Worm (Caenorhabditis elegans): ENCODE data around the gene T28A11.19.

The T28A11.19 gene

ce11 chrV:3269407-3269806 lies at the start of gene T28A11.19:
T28A11.19 (minus strand) TSS chrV:3269514.
- no peak for TF ChIP-seq Y79H2A.3 (GFP tag; conservative IDR thresholded peaks at IDR 0.05)

- TF ChIP-seq nhr-90 (tag; optimal IDR thresholded peaks at IDR 0.05) (no peak), F55B11.4 (tag; optimal IDR thresholded peaks at IDR 0.05; ENCODE audit: borderline replicate concordance, insufficient read depth) (no peak), pbrm-1 (GFP tag; IDR thresholded peaks at IDR 0.05) (no peak), cebp-1 (GFP tag; IDR thresholded peaks at IDR 0.05) (no peak), cebp-1 (tag; optimal IDR thresholded peaks at IDR 0.05) (no peak)
These were observed 49.7 kb upstream of the T28A11.19 start, which contains the start of gene F35F10.13 for ce11 chrV:3318975-3319374. F35F10.13 (minus strand) TSS chrV:3319075.

ce11 chrV:3316108-3316507 lies 46.8 kb upstream of the T28A11.19 start, which contains the start of gene F35F10.1:
F35F10.1 (plus strand) TSS chrV:3316307.
- TF ChIP-seq madf-3 (GFP tag; IDR thresholded peaks at IDR 0.05) (0 out of 2 replicates have a peak, but pooled peaks have one; percentile 50), nhr-90 (tag; optimal IDR thresholded peaks at IDR 0.05) (no peak), attf-3 (GFP tag; conservative IDR thresholded peaks at IDR 0.05) (no peak), C17E4.6 (GFP tag; IDR thresholded peaks at IDR 0.05) (no peak), hmg-20 (GFP tag; IDR thresholded peaks at IDR 0.05) (no peak), bed-1 (GFP tag; IDR thresholded peaks at IDR 0.05) (0 out of 2 replicates have a peak, but pooled peaks have one; percentile 84), pbrm-1 (GFP tag; IDR thresholded peaks at IDR 0.05) (no peak), ceh-91 (GFP tag; IDR thresholded peaks at IDR 0.05) (no peak)

ce11 chrV:3315308-3315707 lies 46.0 kb upstream of the T28A11.19 start, which contains the start of gene arrd-19:
arrd-19 (minus strand) TSS chrV:3315516.
- TF ChIP-seq ceh-100 (GFP tag; IDR thresholded peaks at IDR 0.05) (peak; percentile 48; the same call in 1 of the 2 replicates), ceh-40 (GFP tag; IDR thresholded peaks at IDR 0.05) (no peak), F52B5.7 (tag; optimal IDR thresholded peaks at IDR 0.05) (no peak), ceh-79 (tag; optimal IDR thresholded peaks at IDR 0.05) (no peak), B0019.2 (GFP tag; conservative IDR thresholded peaks at IDR 0.05) (no peak), madf-8 (GFP tag; conservative IDR thresholded peaks at IDR 0.05) (no peak), F22D6.2 (tag; optimal IDR thresholded peaks at IDR 0.05) (peak; percentile 69), chd-7 (tag; optimal IDR thresholded peaks at IDR 0.05) (peak; percentile 8), let-526 (GFP tag; IDR thresholded peaks at IDR 0.05) (peak; percentile 57; the same call in 1 of the 2 replicates), ceh-27 (GFP tag; optimal IDR thresholded peaks at IDR 0.05) (peak; percentile 63), hmg-20 (GFP tag; IDR thresholded peaks at IDR 0.05) (peak; percentile 52; the same call in 1 of the 2 replicates), Y79H2A.3 (GFP tag; conservative IDR thresholded peaks at IDR 0.05) (no peak), mxl-1 (tag; optimal IDR thresholded peaks at IDR 0.05) (no peak), F23B12.7 (tag; optimal IDR thresholded peaks at IDR 0.05; ENCODE audit: insufficient read depth) (no peak), ztf-28 (GFP tag; IDR thresholded peaks at IDR 0.05) (no peak), dox-1 (GFP tag; IDR thresholded peaks at IDR 0.05) (peak; percentile 97), hmg-1.2 (GFP tag; IDR thresholded peaks at IDR 0.05) (no peak; the same call in 1 of the 2 replicates), pbrm-1 (GFP tag; IDR thresholded peaks at IDR 0.05) (peak; percentile 66; the same call in 1 of the 2 replicates), atf-7 (tag; optimal IDR thresholded peaks at IDR 0.05) (no peak), B0035.1 (tag; optimal IDR thresholded peaks at IDR 0.05) (no peak), snpc-4 (GFP tag; optimal IDR thresholded peaks at IDR 0.05) (no peak), snpc-4 (tag; optimal IDR thresholded peaks at IDR 0.05) (peak in 2 of 4 experiments; percentile 5 to 10), cebp-1 (GFP tag; IDR thresholded peaks at IDR 0.05) (peak; percentile 47; the same call in 1 of the 2 replicates), cebp-1 (tag; optimal IDR thresholded peaks at IDR 0.05) (no peak), snpc-1.1 (tag; optimal IDR thresholded peaks at IDR 0.05; ENCODE audit: insufficient read depth) (no peak), snpc-1.3 (tag; optimal IDR thresholded peaks at IDR 0.05; ENCODE audit: insufficient read depth) (no peak), hsf-1 (GFP tag; IDR thresholded peaks at IDR 0.05) (no peak), attf-3 (GFP tag; conservative IDR thresholded peaks at IDR 0.05) (peak; percentile 42), dpl-1 (GFP tag; optimal IDR thresholded peaks at IDR 0.05) (no peak), pha-4 (tag; optimal IDR thresholded peaks at IDR 0.05) (no peak), rcor-1 (GFP tag; IDR thresholded peaks at IDR 0.05) (peak; percentile 49; the same call in 1 of the 2 replicates), T26A5.8 (tag; optimal IDR thresholded peaks at IDR 0.05) (no peak), Y56A3A.18 (GFP tag; IDR thresholded peaks at IDR 0.05) (peak; percentile 51; the same call in 1 of the 2 replicates), ztf-26 (tag; optimal IDR thresholded peaks at IDR 0.05) (peak; percentile 21), zfh-2 (GFP tag; conservative IDR thresholded peaks at IDR 0.05) (peak; percentile 49; the same call in 1 of the 2 replicates)

All from whole organism, young adult.